Worm (Caenorhabditis elegans) whole organism, early embryonic: ENCODE measurements around the gene tmed-10.
A peak's percentile ranks its signal among the peaks of the same experiment; 100 is the strongest.

Experiments
- B0310.2 ChIP-seq: sonication (generic microtip); optimal IDR thresholded peaks from 2 replicates; lab custom pipeline; 2016; ENCODE audit warnings: mild to moderate bottlenecking, missing genetic modification characterization, missing compliant biosample characterization
- F13C5.2 ChIP-seq: sonication (generic microtip); optimal IDR thresholded peaks from 2 replicates; lab custom pipeline; 2017; ENCODE audit warnings: mild to moderate bottlenecking, missing genetic modification characterization, inconsistent platforms, missing compliant biosample characterization
- aly-1 ChIP-seq: sonication (generic microtip); optimal IDR thresholded peaks from 2 replicates; lab custom pipeline; 2016; ENCODE audit warnings: missing genetic modification characterization, missing compliant biosample characterization
- ama-1 ChIP-seq: fragments of 150-350 bp; optimal IDR thresholded peaks from 2 replicates; lab custom pipeline; 2014
- ceh-13 ChIP-seq: fragments of 200-800 bp; sonication (Bioruptor generic); optimal IDR thresholded peaks from 2 replicates; lab custom pipeline; 2018; ENCODE audit warnings: mild to moderate bottlenecking, missing genetic modification characterization, missing compliant biosample characterization
- ceh-36 ChIP-seq: sonication (generic microtip); optimal IDR thresholded peaks from 2 replicates; lab custom pipeline; 2016; ENCODE audit warnings: missing genetic modification characterization, inconsistent platforms, missing compliant biosample characterization
- ets-7 ChIP-seq: sonication (generic microtip); optimal IDR thresholded peaks from 2 replicates; lab custom pipeline; 2016; ENCODE audit warnings: missing genotype, missing genetic modification characterization, missing compliant biosample characterization
- flt-1 ChIP-seq: fragments of 200-800 bp; sonication (Bioruptor generic); IDR thresholded peaks from 2 replicates; pipeline ENCODE4 v1.3.6; 2022; ENCODE audit warnings: missing genetic modification characterization, missing compliant biosample characterization
- hmbx-1 ChIP-seq: sonication (generic microtip); optimal IDR thresholded peaks from 2 replicates; lab custom pipeline; 2016; ENCODE audit warnings: mild to moderate bottlenecking, missing genetic modification characterization, missing compliant biosample characterization
- hmg-4 ChIP-seq: fragments of 200-800 bp; sonication (Bioruptor generic); optimal IDR thresholded peaks from 2 replicates; lab custom pipeline; 2018; ENCODE audit warnings: mild to moderate bottlenecking, missing genetic modification characterization, missing compliant biosample characterization
- hnd-1 ChIP-seq: sonication (generic microtip); optimal IDR thresholded peaks from 2 replicates; lab custom pipeline; 2016; ENCODE audit warnings: missing genetic modification characterization, missing compliant biosample characterization
- pes-1 ChIP-seq: fragments of 200-800 bp; sonication (Bioruptor generic); IDR thresholded peaks from 2 replicates; pipeline ENCODE4 v1.3.6; 2022; ENCODE audit warnings: missing genetic modification reagents, missing genetic modification characterization, missing compliant biosample characterization
- scrt-1 ChIP-seq: fragments of 200-800 bp; sonication (Bioruptor generic); IDR thresholded peaks from 2 replicates; pipeline ENCODE4 v1.3.6; 2022; ENCODE audit warnings: missing genetic modification characterization, missing compliant biosample characterization
- sea-1 ChIP-seq: fragments of 200-800 bp; sonication (Bioruptor generic); conservative IDR thresholded peaks from 2 replicates; pipeline ENCODE4 v1.3.6; 2022; ENCODE audit warnings: missing genetic modification characterization, missing compliant biosample characterization
- tbx-11 ChIP-seq: fragments of 200-800 bp; sonication (Bioruptor generic); IDR thresholded peaks from 2 replicates; pipeline ENCODE4 v1.3.6; 2022; ENCODE audit warnings: missing genetic modification characterization, missing compliant biosample characterization
- tbx-37 ChIP-seq: fragments of 200-800 bp; sonication (Bioruptor generic); conservative IDR thresholded peaks from 2 replicates; pipeline ENCODE4 v1.3.6; 2022; ENCODE audit warnings: missing genetic modification reagents, missing genetic modification characterization, missing compliant biosample characterization
- tra-4 ChIP-seq: sonication (generic microtip); optimal IDR thresholded peaks from 2 replicates; lab custom pipeline; 2017; ENCODE audit warnings: missing genetic modification characterization, missing compliant biosample characterization

The tmed-10 gene

DNA sequence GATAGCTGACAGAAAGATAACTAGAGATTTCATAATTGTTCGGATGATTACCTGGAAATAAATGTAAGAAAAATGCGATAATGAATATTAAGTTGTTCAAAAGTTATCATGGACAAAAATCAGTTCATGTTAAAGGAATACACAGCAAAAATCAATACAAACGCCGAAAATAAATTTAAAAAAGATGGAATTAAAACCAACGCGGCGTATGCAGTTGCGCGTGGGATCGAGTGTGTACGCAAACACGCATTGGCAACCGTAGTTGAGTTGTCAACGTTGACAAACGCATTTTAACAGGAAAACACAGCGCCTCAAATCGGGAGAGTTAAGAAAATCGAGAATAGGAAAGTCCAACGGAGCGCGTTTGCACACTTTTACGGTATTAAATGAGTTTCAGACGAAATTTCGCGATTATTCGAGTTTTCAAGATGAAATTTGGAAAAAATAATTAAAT, at the start of gene tmed-10:
Gene tmed-10, minus strand, starts transcription at position 51 of the 454 bp plus-strand sequence.
- no peak for TF ChIP-seq tra-4 (tag; lab: Kevin White, UChicago)
- TF ChIP-seq flt-1 (GFP tag; lab: Robert Waterston, UW) = peak; percentile 50; the same call in 1 of the 2 replicates

DNA sequence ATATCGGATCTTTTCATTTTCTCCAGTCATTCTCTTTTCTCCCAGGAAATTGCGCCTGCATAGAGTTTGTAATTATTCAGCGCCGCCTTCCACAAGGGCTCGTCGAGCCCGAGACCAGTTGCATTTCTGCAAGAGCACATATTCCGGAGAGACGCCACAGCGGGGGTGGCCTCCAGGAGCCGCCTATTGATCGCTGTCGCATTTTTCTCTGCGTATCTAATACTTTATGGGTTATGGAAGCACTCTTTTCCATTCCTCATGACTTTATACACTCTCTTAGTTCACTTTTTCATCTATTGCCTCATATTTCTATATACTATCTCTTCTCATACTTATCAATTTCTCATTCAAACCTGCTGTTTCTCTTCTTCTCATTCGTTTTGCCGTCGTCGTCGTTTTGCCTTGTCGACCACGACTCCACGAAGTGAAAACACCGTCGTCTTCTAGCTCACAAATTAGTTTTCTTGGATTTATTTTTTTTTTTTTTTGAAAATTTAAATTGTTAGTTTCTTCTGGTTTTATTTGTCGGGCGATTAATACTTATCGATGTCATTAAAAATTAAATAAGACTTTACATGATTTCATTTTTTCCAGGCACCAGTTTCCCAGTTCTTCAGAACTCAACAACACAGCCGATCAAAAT, 48.5 kb upstream of the tmed-10 start, which contains the start of gene cnb-1:
Gene cnb-1, plus strand, starts transcription at position 593 of the 643 bp plus-strand sequence.
- TF ChIP-seq F13C5.2 = peak; percentile 13
- TF ChIP-seq sea-1 (GFP tag; lab: Robert Waterston, UW) = no peak

- no peak for TF ChIP-seq B0310.2 (tag; lab: Kevin White, UChicago)
- no peak for TF ChIP-seq ceh-13
- no peak for TF ChIP-seq pes-1
- no peak for TF ChIP-seq tra-4 (tag; lab: Kevin White, UChicago)
- no peak for TF ChIP-seq tbx-37
- TF ChIP-seq sea-1 (GFP tag; lab: Robert Waterston, UW) = no peak
- no peak for TF ChIP-seq ama-1 (lab: Kevin White, UChicago)
- TF ChIP-seq F13C5.2 = no peak
Observed at ce11 chrV:11373918-11374317, 47.2 kb upstream of the tmed-10 start.

- TF ChIP-seq hmbx-1 (no peak), ama-1 (lab: Kevin White, UChicago) (no peak), B0310.2 (tag; lab: Kevin White, UChicago) (no peak), sea-1 (GFP tag; lab: Robert Waterston, UW) (no peak), ceh-36 (tag; lab: Kevin White, UChicago) (no peak), hnd-1 (no peak), aly-1 (tag; lab: Kevin White, UChicago) (no peak), tbx-37 (no peak), F13C5.2 (no peak), flt-1 (GFP tag; lab: Robert Waterston, UW) (no peak), hmg-4 (GFP tag; lab: Kevin White, UChicago) (no peak), ets-7 (tag; lab: Kevin White, UChicago) (no peak), pes-1 (no peak), tbx-11 (GFP tag; lab: Robert Waterston, UW) (no peak), ceh-13 (no peak), scrt-1 (no peak), tra-4 (tag; lab: Kevin White, UChicago) (no peak)
Observed at ce11 chrV:11372284-11372878, 45.6 kb upstream of the tmed-10 start.

DNA sequence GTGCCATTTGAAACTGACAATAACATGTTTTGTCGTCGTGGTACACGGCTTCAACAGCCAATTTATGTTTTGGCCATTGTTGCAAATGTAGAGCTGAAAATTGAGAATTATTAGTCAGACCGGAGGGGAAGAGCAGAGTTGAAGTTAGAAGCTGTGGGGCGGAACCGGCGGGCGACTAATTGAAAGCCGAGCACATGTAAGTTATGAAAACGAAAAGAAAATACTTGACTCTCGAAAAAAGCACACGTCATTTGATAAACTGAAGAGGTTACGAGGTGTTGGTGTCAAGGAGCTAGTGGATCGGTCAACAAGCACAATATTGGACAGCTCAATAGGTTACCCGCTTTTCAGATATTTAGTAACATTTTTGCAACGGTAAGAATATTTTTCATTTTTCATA, 39.4 kb upstream of the tmed-10 start, which contains the start of gene dop-5:
Gene dop-5, minus strand, starts transcription at position 101 of the 400 bp plus-strand sequence.
- no peak for TF ChIP-seq hnd-1
- no peak for TF ChIP-seq flt-1 (GFP tag; lab: Robert Waterston, UW)
- TF ChIP-seq tbx-37 = no peak
- no peak for TF ChIP-seq hmbx-1
- no peak for TF ChIP-seq ceh-13
- no peak for TF ChIP-seq scrt-1
- no peak for TF ChIP-seq ets-7 (tag; lab: Kevin White, UChicago)
- TF ChIP-seq sea-1 (GFP tag; lab: Robert Waterston, UW) = no peak
- TF ChIP-seq pes-1 = no peak
- TF ChIP-seq aly-1 (tag; lab: Kevin White, UChicago) = no peak
- no peak for TF ChIP-seq F13C5.2
- no peak for TF ChIP-seq hmg-4 (GFP tag; lab: Kevin White, UChicago)
- TF ChIP-seq ama-1 (lab: Kevin White, UChicago) = no peak
- no peak for TF ChIP-seq B0310.2 (tag; lab: Kevin White, UChicago)
- TF ChIP-seq tra-4 (tag; lab: Kevin White, UChicago) = no peak
- TF ChIP-seq ceh-36 (tag; lab: Kevin White, UChicago) = no peak
- no peak for TF ChIP-seq tbx-11 (GFP tag; lab: Robert Waterston, UW)

DNA sequence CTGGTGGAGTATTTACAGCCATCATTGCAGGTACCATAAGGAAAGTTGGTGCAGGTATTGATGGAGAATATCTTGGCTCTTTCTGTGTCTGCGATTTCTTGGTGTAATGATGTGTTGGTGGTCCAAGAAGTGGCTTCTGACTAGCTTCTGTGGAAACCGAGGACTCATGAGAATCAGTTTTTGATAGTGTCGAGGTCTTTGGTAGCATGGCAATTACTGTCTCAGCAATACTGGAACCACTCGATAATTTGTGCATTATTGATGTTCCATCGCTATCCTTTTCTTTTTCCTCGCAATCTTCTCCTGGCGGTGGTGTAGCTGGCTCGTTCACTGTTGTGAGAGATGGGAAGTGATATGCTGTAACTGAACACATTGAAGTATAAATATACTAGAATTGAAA, 36.8 kb upstream of the tmed-10 start:
- no peak for TF ChIP-seq ceh-36 (tag; lab: Kevin White, UChicago)
- no peak for TF ChIP-seq hmg-4 (GFP tag; lab: Kevin White, UChicago)
- no peak for TF ChIP-seq hmbx-1

DNA sequence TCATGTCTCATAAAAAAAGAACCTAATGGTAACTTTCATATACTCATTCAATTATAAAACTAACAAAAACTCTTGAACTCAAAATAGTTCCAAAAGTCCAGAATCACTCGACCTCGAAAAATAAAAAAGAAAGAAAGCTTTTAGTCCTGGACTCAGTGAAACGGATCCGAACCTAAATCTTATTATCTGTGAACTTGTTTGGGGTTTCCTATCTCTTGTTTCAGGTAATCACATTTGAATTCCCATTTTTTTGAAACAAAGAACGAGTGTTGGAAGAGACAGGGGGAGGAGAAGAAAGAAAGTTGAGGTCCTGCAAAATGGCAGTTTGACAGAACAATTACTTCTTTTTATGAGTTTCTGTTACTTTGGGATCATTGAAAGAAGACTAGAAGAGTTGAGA, 27.5 kb upstream of the tmed-10 start:
- TF ChIP-seq B0310.2 (tag; lab: Kevin White, UChicago) (no peak), tbx-11 (GFP tag; lab: Robert Waterston, UW) (no peak), ets-7 (tag; lab: Kevin White, UChicago) (no peak), hmbx-1 (no peak), pes-1 (no peak), tbx-37 (no peak), scrt-1 (no peak), flt-1 (GFP tag; lab: Robert Waterston, UW) (no peak), hmg-4 (GFP tag; lab: Kevin White, UChicago) (no peak), tra-4 (tag; lab: Kevin White, UChicago) (no peak), ama-1 (lab: Kevin White, UChicago) (no peak), ceh-13 (no peak), aly-1 (tag; lab: Kevin White, UChicago) (no peak), ceh-36 (tag; lab: Kevin White, UChicago) (no peak), F13C5.2 (no peak), hnd-1 (no peak)

DNA sequence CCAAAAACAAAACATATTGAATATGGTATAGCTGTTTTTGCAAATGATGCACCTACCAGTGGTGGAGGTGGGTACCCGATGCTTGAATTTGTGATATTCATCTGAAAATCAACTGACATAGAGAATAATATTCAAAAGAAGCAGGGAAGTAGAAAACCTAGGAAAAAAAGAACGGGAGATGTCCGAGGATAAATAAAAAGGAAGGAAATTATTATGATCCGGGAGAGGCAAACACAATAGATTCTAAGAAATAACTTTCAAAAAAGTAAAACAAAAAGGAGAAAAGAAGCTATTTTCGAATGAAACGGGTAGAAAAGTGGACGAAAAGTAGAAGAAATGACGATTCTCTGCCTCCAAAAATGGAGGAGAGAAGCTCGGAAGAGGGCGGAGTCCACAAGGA, 26.1 kb upstream of the tmed-10 start, which contains the start of gene npr-25:
Gene npr-25, minus strand, starts transcription at position 101 of the 400 bp plus-strand sequence.
- no peak for TF ChIP-seq hnd-1
- TF ChIP-seq ceh-36 (tag; lab: Kevin White, UChicago) = no peak
- TF ChIP-seq flt-1 (GFP tag; lab: Robert Waterston, UW) = no peak
- TF ChIP-seq aly-1 (tag; lab: Kevin White, UChicago) = no peak
